Worm (Caenorhabditis elegans) whole organism, early embryonic: Measurements from ENCODE around the gene par-1.

Source experiments
- B0310.2 ChIP-seq: sonication (generic microtip); optimal IDR thresholded peaks from 2 replicates; lab custom pipeline; 2016; ENCODE audit warnings: mild to moderate bottlenecking, missing genetic modification characterization, missing compliant biosample characterization
- F13C5.2 ChIP-seq: sonication (generic microtip); optimal IDR thresholded peaks from 2 replicates; lab custom pipeline; 2017; ENCODE audit warnings: mild to moderate bottlenecking, missing genetic modification characterization, inconsistent platforms, missing compliant biosample characterization
- ama-1 ChIP-seq: fragments of 150-350 bp; optimal IDR thresholded peaks from 2 replicates; lab custom pipeline; 2014
- ceh-13 ChIP-seq: fragments of 200-800 bp; sonication (Bioruptor generic); optimal IDR thresholded peaks from 2 replicates; lab custom pipeline; 2018; ENCODE audit warnings: mild to moderate bottlenecking, missing genetic modification characterization, missing compliant biosample characterization
- ceh-36 ChIP-seq: sonication (generic microtip); optimal IDR thresholded peaks from 2 replicates; lab custom pipeline; 2016; ENCODE audit warnings: missing genetic modification characterization, inconsistent platforms, missing compliant biosample characterization
- ets-7 ChIP-seq: sonication (generic microtip); optimal IDR thresholded peaks from 2 replicates; lab custom pipeline; 2016; ENCODE audit warnings: missing genotype, missing genetic modification characterization, missing compliant biosample characterization
- flt-1 ChIP-seq: fragments of 200-800 bp; sonication (Bioruptor generic); IDR thresholded peaks from 2 replicates; pipeline ENCODE4 v1.3.6; 2022; ENCODE audit warnings: missing genetic modification characterization, missing compliant biosample characterization
- hmbx-1 ChIP-seq: sonication (generic microtip); optimal IDR thresholded peaks from 2 replicates; lab custom pipeline; 2016; ENCODE audit warnings: mild to moderate bottlenecking, missing genetic modification characterization, missing compliant biosample characterization
- hmg-4 ChIP-seq: fragments of 200-800 bp; sonication (Bioruptor generic); optimal IDR thresholded peaks from 2 replicates; lab custom pipeline; 2018; ENCODE audit warnings: mild to moderate bottlenecking, missing genetic modification characterization, missing compliant biosample characterization
- hnd-1 ChIP-seq: sonication (generic microtip); optimal IDR thresholded peaks from 2 replicates; lab custom pipeline; 2016; ENCODE audit warnings: missing genetic modification characterization, missing compliant biosample characterization
- pes-1 ChIP-seq: fragments of 200-800 bp; sonication (Bioruptor generic); IDR thresholded peaks from 2 replicates; pipeline ENCODE4 v1.3.6; 2022; ENCODE audit warnings: missing genetic modification reagents, missing genetic modification characterization, missing compliant biosample characterization
- scrt-1 ChIP-seq: fragments of 200-800 bp; sonication (Bioruptor generic); IDR thresholded peaks from 2 replicates; pipeline ENCODE4 v1.3.6; 2022; ENCODE audit warnings: missing genetic modification characterization, missing compliant biosample characterization
- tbx-37 ChIP-seq: fragments of 200-800 bp; sonication (Bioruptor generic); conservative IDR thresholded peaks from 2 replicates; pipeline ENCODE4 v1.3.6; 2022; ENCODE audit warnings: missing genetic modification reagents, missing genetic modification characterization, missing compliant biosample characterization

DNA sequence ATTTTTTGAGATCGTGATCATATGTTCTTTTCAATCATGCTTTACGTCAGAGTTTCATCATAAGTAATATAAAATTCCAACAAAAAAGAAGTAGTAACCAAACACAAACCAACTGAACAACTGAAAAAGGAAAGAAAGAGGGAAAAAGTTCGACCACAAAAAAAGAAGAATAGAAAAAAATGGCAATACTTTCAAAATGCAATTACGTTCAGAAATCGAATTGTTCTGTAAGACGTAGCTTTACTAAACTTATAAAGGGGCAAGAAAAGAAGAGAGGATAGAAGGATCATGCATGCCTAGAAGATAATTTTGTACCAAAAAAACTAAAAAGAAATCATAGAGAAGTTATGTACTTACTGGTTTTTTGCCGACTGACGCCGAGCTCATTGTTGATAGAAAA is 4.4 kb downstream of the par-1 start:
- no peak for TF ChIP-seq ama-1
- no peak for TF ChIP-seq hmg-4
- TF ChIP-seq flt-1 (GFP tag; lab: Robert Waterston, UW) = no peak
- no peak for TF ChIP-seq B0310.2 (tag; lab: Kevin White, UChicago)
- no peak for TF ChIP-seq ets-7
- no peak for TF ChIP-seq tbx-37 (GFP tag; lab: Robert Waterston, UW)
- TF ChIP-seq F13C5.2 (tag; lab: Kevin White, UChicago) = no peak
- no peak for TF ChIP-seq pes-1 (GFP tag; lab: Robert Waterston, UW)
- no peak for TF ChIP-seq scrt-1 (GFP tag; lab: Robert Waterston, UW)
- TF ChIP-seq ceh-36 = no peak
- no peak for TF ChIP-seq hnd-1 (tag; lab: Kevin White, UChicago)
- no peak for TF ChIP-seq hmbx-1 (tag; lab: Kevin White, UChicago)
- TF ChIP-seq ceh-13 (GFP tag; lab: Kevin White, UChicago) = no peak
